Worm (Caenorhabditis elegans) whole organism, young adult: ENCODE measurements around the gene dpf-7.
"Not testable (repeated sequence)": the region's sequence is repeated elsewhere in the genome, so short reads cannot be mapped to it uniquely, and the experiment has no call there.

Source experiments
- B0336.3 ChIP-seq: fragments of 200-800 bp; sonication (Bioruptor generic); IDR thresholded peaks from 2 replicates; pipeline ENCODE4 v1.3.6; 2022; ENCODE audit warnings: missing genetic modification characterization, missing compliant biosample characterization
- C17E4.6 ChIP-seq: fragments of 200-800 bp; sonication (Bioruptor generic); IDR thresholded peaks from 2 replicates; pipeline ENCODE4 v1.3.6; 2022; ENCODE audit warnings: missing genetic modification reagents, missing genetic modification characterization, missing compliant biosample characterization
- D2030.7 ChIP-seq: fragments of 200-800 bp; sonication (Bioruptor generic); IDR thresholded peaks from 2 replicates; pipeline ENCODE4 v1.3.6; 2022; ENCODE audit warnings: missing genetic modification reagents, missing genetic modification characterization, missing compliant biosample characterization
- F10E7.11 ChIP-seq: sonication (generic microtip); optimal IDR thresholded peaks from 2 replicates; lab custom pipeline; 2017; ENCODE audit warnings: mild to moderate bottlenecking, missing genetic modification characterization, moderate library complexity, missing compliant biosample characterization
- F57A8.1 ChIP-seq: fragments of 200-800 bp; sonication (Bioruptor generic); optimal IDR thresholded peaks from 2 replicates; lab custom pipeline; 2018; ENCODE audit warnings: mild to moderate bottlenecking, missing genetic modification characterization, moderate library complexity, missing compliant biosample characterization
- T26A5.8 ChIP-seq: sonication (generic microtip); optimal IDR thresholded peaks from 2 replicates; lab custom pipeline; 2016; ENCODE audit warnings: missing genetic modification characterization, missing compliant biosample characterization
- Y67H2A.10 ChIP-seq: fragments of 200-800 bp; sonication (Bioruptor generic); conservative IDR thresholded peaks from 2 replicates; pipeline ENCODE4 v1.3.6; 2022; ENCODE audit warnings: missing genetic modification reagents, missing genetic modification characterization, missing compliant biosample characterization
- Y95B8A.8 ChIP-seq: fragments of 200-800 bp; sonication (Bioruptor generic); IDR thresholded peaks from 2 replicates; pipeline ENCODE4 v1.3.6; 2022; ENCODE audit warnings: missing genetic modification reagents, missing genetic modification characterization, missing compliant biosample characterization
- attf-5 ChIP-seq: fragments of 200-800 bp; sonication (Bioruptor generic); optimal IDR thresholded peaks from 2 replicates; lab custom pipeline; 2018; ENCODE audit warnings: mild to moderate bottlenecking, missing genetic modification characterization, missing compliant biosample characterization
- cebp-1 ChIP-seq, 2 experiments: fragments of 200-800 bp in 1 of 2; sonication (Bioruptor generic) in 1 of 2; sonication (generic microtip) in 1 of 2; IDR thresholded peaks in 1 of 2; optimal IDR thresholded peaks in 1 of 2; 2 replicates each; pipeline versions ENCODE4 v1.3.6 to Lab custom; 2017 to 2022; ENCODE audit warnings: missing compliant biosample characterization in 2 of 2, missing genetic modification characterization in 2 of 2, mild to moderate bottlenecking in 1 of 2, missing genetic modification reagents in 1 of 2, moderate library complexity in 1 of 2
- ceh-27 ChIP-seq: fragments of 200-800 bp; sonication (Bioruptor generic); optimal IDR thresholded peaks from 2 replicates; lab custom pipeline; 2018; ENCODE audit warnings: mild to moderate bottlenecking, missing genetic modification characterization, moderate library complexity, missing compliant biosample characterization
- ceh-40 ChIP-seq: fragments of 200-800 bp; sonication (Bioruptor generic); IDR thresholded peaks from 2 replicates; pipeline ENCODE4 v1.3.6; 2022; ENCODE audit warnings: missing genetic modification characterization, missing compliant biosample characterization
- chd-7 ChIP-seq: sonication (generic microtip); optimal IDR thresholded peaks from 2 replicates; lab custom pipeline; 2016; ENCODE audit warnings: mild to moderate bottlenecking, missing genetic modification characterization, moderate library complexity, missing compliant biosample characterization
- die-1 ChIP-seq: sonication (generic microtip); optimal IDR thresholded peaks from 2 replicates; lab custom pipeline; 2016; ENCODE audit warnings: missing genotype, mild to moderate bottlenecking, missing genetic modification characterization, missing compliant biosample characterization
- egrh-3 ChIP-seq: fragments of 200-800 bp; sonication (Bioruptor generic); IDR thresholded peaks from 2 replicates; pipeline ENCODE4 v1.3.6; 2022; ENCODE audit warnings: missing genetic modification reagents, missing genetic modification characterization, missing compliant biosample characterization
- ekl-4 ChIP-seq: fragments of 200-800 bp; sonication (Bioruptor generic); IDR thresholded peaks from 2 replicates; pipeline ENCODE4 v1.3.6; 2022; ENCODE audit warnings: missing genetic modification reagents, missing genetic modification characterization, missing compliant biosample characterization
- ets-4 ChIP-seq: fragments of 200-800 bp; sonication (Bioruptor generic); optimal IDR thresholded peaks from 2 replicates; lab custom pipeline; 2018; ENCODE audit warnings: mild to moderate bottlenecking, missing genetic modification characterization, missing compliant biosample characterization
- hlh-12 ChIP-seq: sonication (generic microtip); optimal IDR thresholded peaks from 2 replicates; lab custom pipeline; 2016; ENCODE audit warnings: missing genetic modification characterization, missing compliant biosample characterization
- hmg-1.2 ChIP-seq: fragments of 200-800 bp; sonication (Bioruptor generic); IDR thresholded peaks from 2 replicates; pipeline ENCODE4 v1.3.6; 2022; ENCODE audit warnings: missing genetic modification reagents, missing genetic modification characterization, missing compliant biosample characterization
- let-526 ChIP-seq: fragments of 200-800 bp; sonication (Bioruptor generic); IDR thresholded peaks from 2 replicates; pipeline ENCODE4 v1.3.6; 2022; ENCODE audit warnings: missing genetic modification reagents, missing genetic modification characterization, missing compliant biosample characterization
- lin-40 ChIP-seq: sonication (generic microtip); optimal IDR thresholded peaks from 2 replicates; lab custom pipeline; 2016; ENCODE audit warnings: missing genetic modification characterization, mild to moderate bottlenecking, missing compliant biosample characterization, missing genotype, missing genetic modification reagents
- madf-8 ChIP-seq: fragments of 200-800 bp; sonication (Bioruptor generic); conservative IDR thresholded peaks from 2 replicates; pipeline ENCODE4 v1.3.6; 2022; ENCODE audit warnings: missing genetic modification reagents, missing genetic modification characterization, missing compliant biosample characterization
- mes-4 ChIP-seq: sonication (generic microtip); optimal IDR thresholded peaks from 2 replicates; lab custom pipeline; 2016; ENCODE audit warnings: missing genotype, missing genetic modification characterization, missing compliant biosample characterization
- nfyb-1 ChIP-seq: fragments of 200-800 bp; sonication (Bioruptor generic); IDR thresholded peaks from 2 replicates; pipeline ENCODE4 v1.3.6; 2022; ENCODE audit warnings: missing genetic modification reagents, missing genetic modification characterization, missing compliant biosample characterization
- nhr-120 ChIP-seq: fragments of 200-800 bp; sonication (Bioruptor generic); IDR thresholded peaks from 2 replicates; pipeline ENCODE4 v1.3.6; 2022; ENCODE audit warnings: missing genetic modification characterization, missing compliant biosample characterization
- nhr-80 ChIP-seq: sonication (generic microtip); optimal IDR thresholded peaks from 2 replicates; lab custom pipeline; 2016; ENCODE audit warnings: missing genetic modification characterization, missing compliant biosample characterization
- pha-4 ChIP-seq: fragments of 150-350 bp; sonication (generic microtip); optimal IDR thresholded peaks from 2 replicates; lab custom pipeline; 2014; ENCODE audit warnings: missing biosample characterization, missing genetic modification reagents, missing genetic modification characterization
- sdz-38 ChIP-seq: sonication (generic microtip); optimal IDR thresholded peaks from 2 replicates; lab custom pipeline; 2016; ENCODE audit warnings: missing genotype, missing genetic modification characterization, missing compliant biosample characterization
- snpc-4 ChIP-seq, 5 experiments: fragments of 150-350 bp in 1 of 5; sonication (generic microtip) in 4 of 5; optimal IDR thresholded peaks; 2 replicates each; lab custom pipeline; 2014 to 2018; ENCODE audit warnings: missing genetic modification characterization in 5 of 5, missing biosample characterization in 3 of 5, antibody characterized with exemption in 2 of 5, mild to moderate bottlenecking in 2 of 5, missing compliant biosample characterization in 2 of 5, missing genotype in 2 of 5, moderate library complexity in 2 of 5, missing genetic modification reagents in 1 of 5
- somi-1 ChIP-seq: fragments of 200-800 bp; sonication (Bioruptor generic); optimal IDR thresholded peaks from 2 replicates; lab custom pipeline; 2018; ENCODE audit warnings: mild to moderate bottlenecking, missing genetic modification characterization, missing compliant biosample characterization
- tbp1 ChIP-seq: fragments of 200-800 bp; sonication (Bioruptor generic); optimal IDR thresholded peaks from 2 replicates; lab custom pipeline; 2018; ENCODE audit warnings: mild to moderate bottlenecking, missing genetic modification characterization, missing compliant biosample characterization
- zim-3 ChIP-seq: sonication (generic microtip); optimal IDR thresholded peaks from 2 replicates; lab custom pipeline; 2017; ENCODE audit warnings: mild to moderate bottlenecking, missing genetic modification characterization, moderate library complexity, missing compliant biosample characterization
- ztf-28 ChIP-seq: fragments of 200-800 bp; sonication (Bioruptor generic); IDR thresholded peaks from 2 replicates; pipeline ENCODE4 v1.3.6; 2022; ENCODE audit warnings: missing genetic modification reagents, missing genetic modification characterization, missing compliant biosample characterization

The dpf-7 gene

DNA sequence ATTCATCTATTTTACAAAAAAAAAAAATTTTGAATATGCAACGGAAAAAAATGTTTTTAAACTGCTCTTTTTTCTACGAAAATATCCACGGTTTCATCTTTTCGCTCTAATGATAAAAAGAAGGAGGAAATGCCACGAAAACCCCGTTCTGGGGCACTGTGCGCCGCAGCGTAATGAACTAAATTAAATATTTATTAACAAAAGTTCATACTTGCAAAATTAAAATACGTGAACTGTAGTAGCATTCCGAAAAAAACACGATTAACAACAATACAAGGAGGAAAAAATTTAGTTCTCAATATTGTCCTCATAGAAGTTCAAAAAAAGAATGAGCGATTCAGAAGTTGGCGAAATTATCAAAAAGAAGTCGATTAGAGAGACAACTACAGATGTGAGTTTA is 12.9 kb downstream of the dpf-7 start, which contains the start of gene R11E3.1:
Gene R11E3.1, plus strand, starts transcription at position 301 of the 400 bp plus-strand sequence.
- no peak for TF ChIP-seq let-526 (GFP tag; lab: Robert Waterston, UW)
- no peak for TF ChIP-seq nfyb-1
- no peak for TF ChIP-seq F57A8.1 (GFP tag; lab: Kevin White, UChicago)
- no peak for TF ChIP-seq hlh-12
- TF ChIP-seq Y67H2A.10 (GFP tag; lab: Robert Waterston, UW), result no peak
- no peak for TF ChIP-seq mes-4 (tag; lab: Kevin White, UChicago)
- no peak for TF ChIP-seq zim-3
- no peak for TF ChIP-seq C17E4.6 (GFP tag; lab: Robert Waterston, UW)
- TF ChIP-seq, all 124 proteins: peak for 0

DNA sequence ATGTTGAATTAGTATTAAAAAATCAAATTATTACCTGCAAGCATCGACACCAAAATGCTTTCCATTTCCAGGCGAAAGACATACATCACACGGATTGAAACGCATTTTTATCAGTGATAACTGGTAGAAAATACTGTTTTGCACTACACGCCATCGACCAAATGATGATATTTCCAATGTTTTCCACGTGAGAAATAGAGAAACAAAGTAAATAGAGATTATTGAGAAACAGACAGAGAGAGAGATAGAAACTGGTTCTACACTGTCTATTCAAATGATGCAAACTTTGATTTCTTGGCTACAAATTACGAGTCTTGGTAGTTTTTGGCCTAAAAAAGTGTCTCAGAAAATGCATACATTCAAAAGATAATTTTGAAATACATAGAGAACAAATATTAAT is 14.1 kb downstream of the dpf-7 start, which contains the start of gene nhr-104:
Gene nhr-104, minus strand, starts transcription at position 361 of the 400 bp plus-strand sequence.
- TF ChIP-seq B0336.3 (GFP tag; lab: Robert Waterston, UW) (no peak), D2030.7 (GFP tag; lab: Robert Waterston, UW) (no peak), lin-40 (tag; lab: Kevin White, UChicago) (peak; percentile 45), C17E4.6 (GFP tag; lab: Robert Waterston, UW) (no peak), ets-4 (GFP tag; lab: Kevin White, UChicago) (no peak), pha-4 (tag; lab: Kevin White, UChicago) (peak; percentile 56), nhr-80 (tag; lab: Kevin White, UChicago) (peak; percentile 80), hmg-1.2 (GFP tag; lab: Robert Waterston, UW) (peak; percentile 45; the same call in 1 of the 2 replicates), attf-5 (GFP tag; lab: Kevin White, UChicago) (peak; percentile 38), ceh-40 (GFP tag; lab: Robert Waterston, UW) (no peak), sdz-38 (tag; lab: Kevin White, UChicago) (no peak)
- TF ChIP-seq, all 124 proteins: peak for 5

DNA sequence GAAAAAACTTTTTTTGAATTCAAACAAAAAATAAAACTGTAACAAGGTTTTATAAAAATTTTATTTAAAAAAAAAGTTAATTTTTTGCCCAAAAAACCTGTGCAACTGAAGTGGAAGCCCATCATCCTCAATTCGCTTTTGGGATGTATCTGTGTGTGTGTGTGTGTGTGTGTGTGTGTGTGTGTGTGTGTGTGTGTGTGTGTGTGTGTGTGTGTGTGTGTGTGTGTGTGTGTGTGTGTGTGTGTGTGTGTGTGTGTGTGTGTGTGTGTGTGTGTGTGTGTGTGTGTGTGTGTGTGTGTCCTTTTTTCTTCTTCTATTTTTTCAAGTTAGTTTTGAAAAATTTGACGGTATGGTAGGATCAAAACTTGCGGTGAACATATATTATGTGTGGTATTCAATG is 17.7 kb downstream of the dpf-7 start:
- TF ChIP-seq snpc-4 (GFP tag; optimal IDR thresholded peaks at IDR 0.05; lab: Kevin White, UChicago), result not testable (repeated sequence)
- peak in 1 of 4 experiments; percentile 52 for TF ChIP-seq snpc-4 (tag; optimal IDR thresholded peaks at IDR 0.05; lab: Kevin White, UChicago)
- peak; percentile 58; the same call in 1 of the 2 replicates for TF ChIP-seq egrh-3 (GFP tag; lab: Robert Waterston, UW)
- TF ChIP-seq hmg-1.2 (GFP tag; lab: Robert Waterston, UW), result peak; percentile 34; the same call in 1 of the 2 replicates
- TF ChIP-seq tbp1 (GFP tag; lab: Kevin White, UChicago), result peak; percentile 5

ce11 chrIV:4781123-4781522 is 21.3 kb downstream of the dpf-7 start:
- TF ChIP-seq hmg-1.2 (GFP tag; lab: Robert Waterston, UW), result peak; percentile 67
- no peak for TF ChIP-seq F57A8.1 (GFP tag; lab: Kevin White, UChicago)

- TF ChIP-seq ekl-4 (GFP tag; lab: Robert Waterston, UW) (no peak), F10E7.11 (tag; lab: Kevin White, UChicago) (no peak), T26A5.8 (tag; lab: Kevin White, UChicago) (no peak), cebp-1 (GFP tag; IDR thresholded peaks at IDR 0.05; lab: Robert Waterston, UW) (no peak), cebp-1 (tag; optimal IDR thresholded peaks at IDR 0.05; lab: Kevin White, UChicago) (no peak), ceh-27 (GFP tag; lab: Kevin White, UChicago) (no peak), Y95B8A.8 (GFP tag; lab: Robert Waterston, UW) (no peak), madf-8 (GFP tag; lab: Robert Waterston, UW) (no peak), nhr-120 (GFP tag; lab: Robert Waterston, UW) (no peak), die-1 (no peak), chd-7 (no peak), somi-1 (GFP tag; lab: Kevin White, UChicago) (no peak), attf-5 (GFP tag; lab: Kevin White, UChicago) (no peak), ztf-28 (no peak)
Measured at ce11 chrIV:4780129-4780528, 22.3 kb downstream of the dpf-7 start, which contains the start of gene set-15. TSS of gene set-15 (minus strand) at chrIV:4780229.
